Fruit fly (Drosophila melanogaster): Measurements from ENCODE around the gene Naprt.
A peak's percentile ranks its signal among the peaks of the same experiment; 100 is the strongest.

The Naprt gene

dm6 chr2L:4246376-4246775 lies 48.5 kb upstream of the Naprt start (continued):
- TF ChIP-seq CG17912 (GFP tag; optimal IDR thresholded peaks at IDR 0.05): no peak
- TF ChIP-seq CkIIα-i1 (GFP tag; IDR thresholded peaks at IDR 0.05): no peak
- TF ChIP-seq D19A (tag; optimal IDR thresholded peaks at IDR 0.05): no peak
- TF ChIP-seq yki (optimal IDR thresholded peaks at IDR 0.05): no peak
- no peak for TF ChIP-seq CG7271 (tag; optimal IDR thresholded peaks at IDR 0.05)
- no peak for TF ChIP-seq rib (GFP tag; IDR thresholded peaks at IDR 0.05)
- no peak for TF ChIP-seq Ravus (GFP tag; IDR thresholded peaks at IDR 0.05)
- TF ChIP-seq CG31388 (GFP tag; optimal IDR thresholded peaks at IDR 0.05): no peak
- peak; percentile 34 for TF ChIP-seq Hmr (GFP tag; optimal IDR thresholded peaks at IDR 0.05)
- TF ChIP-seq CG3065 (GFP tag; optimal IDR thresholded peaks at IDR 0.05): no peak
- no peak for TF ChIP-seq da (GFP tag; optimal IDR thresholded peaks at IDR 0.05)
- TF ChIP-seq H2.0 (GFP tag; IDR thresholded peaks at IDR 0.05): no peak
- no peak for TF ChIP-seq dpn (GFP tag; optimal IDR thresholded peaks at IDR 0.05)
- TF ChIP-seq Eip74EF (GFP tag; optimal IDR thresholded peaks at IDR 0.05): no peak
- no peak for TF ChIP-seq CG2712 (tag; optimal IDR thresholded peaks at IDR 0.05)
- no peak for TF ChIP-seq CG3407 (GFP tag; optimal IDR thresholded peaks at IDR 0.05)
- no peak for TF ChIP-seq CG30020 (tag; optimal IDR thresholded peaks at IDR 0.05)
- TF ChIP-seq CG15073 (GFP tag; optimal IDR thresholded peaks at IDR 0.05): no peak
- TF ChIP-seq Trl (optimal IDR thresholded peaks at IDR 0.05): no peak
- TF ChIP-seq Trl (GFP tag; optimal IDR thresholded peaks at IDR 0.05): no peak
- TF ChIP-seq CG2678 (tag; optimal IDR thresholded peaks at IDR 0.05): peak; percentile 29
- no peak for TF ChIP-seq Abd-B (GFP tag; optimal IDR thresholded peaks at IDR 0.05)
- TF ChIP-seq vfl (GFP tag; optimal IDR thresholded peaks at IDR 0.05): no peak
- TF ChIP-seq CG43689 (GFP tag; IDR thresholded peaks at IDR 0.05): no peak
- no peak for TF ChIP-seq CG16815 (GFP tag; optimal IDR thresholded peaks at IDR 0.05)
- no peak for TF ChIP-seq CG1024 (GFP tag; IDR thresholded peaks at IDR 0.05)
- TF ChIP-seq dysf (GFP tag; IDR thresholded peaks at IDR 0.05): 0 out of 3 replicates have a peak, but pooled peaks have one; percentile 35
- no peak for TF ChIP-seq CG10366 (GFP tag; IDR thresholded peaks at IDR 0.05)
- TF ChIP-seq grn (GFP tag; optimal IDR thresholded peaks at IDR 0.05): no peak
- no peak for TF ChIP-seq CG4820 (GFP tag; optimal IDR thresholded peaks at IDR 0.05)
- TF ChIP-seq CG3163 (GFP tag; optimal IDR thresholded peaks at IDR 0.05): no peak
- peak; percentile 21 for TF ChIP-seq CG15514 (GFP tag; optimal IDR thresholded peaks at IDR 0.05)
- TF ChIP-seq gcm (GFP tag; optimal IDR thresholded peaks at IDR 0.05): no peak
- no peak for TF ChIP-seq CG14667 (GFP tag; IDR thresholded peaks at IDR 0.05)
- no peak for TF ChIP-seq gfzf (GFP tag; optimal IDR thresholded peaks at IDR 0.05)
- TF ChIP-seq Pdp1 (GFP tag; optimal IDR thresholded peaks at IDR 0.05): peak in 1 of 2 experiments; percentile 52
- TF ChIP-seq tgo (GFP tag; IDR thresholded peaks at IDR 0.05): no peak
- TF ChIP-seq Gsc (GFP tag; IDR thresholded peaks at IDR 0.05): no peak
- 0 out of 2 replicates have a peak, but pooled peaks have one; percentile 21 for TF ChIP-seq slbo (GFP tag; IDR thresholded peaks at IDR 0.05)

dm6 chr2L:4241513-4241912 lies 43.6 kb upstream of the Naprt start:
- TF ChIP-seq Med (GFP tag) (peak; percentile 35), sens (GFP tag) (peak; percentile 66), Sox102F (GFP tag; optimal IDR thresholded peaks at IDR 0.05) (no peak), CG2120 (GFP tag; optimal IDR thresholded peaks at IDR 0.05) (no peak), Ets65A (GFP tag) (peak; percentile 72), Sox100B (GFP tag; optimal IDR thresholded peaks at IDR 0.05) (no peak), CG18764 (GFP tag; optimal IDR thresholded peaks at IDR 0.05) (no peak), CG13296 (GFP tag; optimal IDR thresholded peaks at IDR 0.05) (no peak), gem (tag; optimal IDR thresholded peaks at IDR 0.05) (peak; percentile 12), twi (tag; optimal IDR thresholded peaks at IDR 0.05) (no peak), MBD-R2 (GFP tag; IDR thresholded peaks at IDR 0.05) (no peak), slou (GFP tag; optimal IDR thresholded peaks at IDR 0.05) (no peak), vfl (GFP tag; optimal IDR thresholded peaks at IDR 0.05) (no peak), gcm (GFP tag; optimal IDR thresholded peaks at IDR 0.05) (no peak), lola (GFP tag; optimal IDR thresholded peaks at IDR 0.05) (no peak), tx (GFP tag; optimal IDR thresholded peaks at IDR 0.05) (no peak), CG9609 (GFP tag; optimal IDR thresholded peaks at IDR 0.05) (no peak), da (GFP tag; optimal IDR thresholded peaks at IDR 0.05) (no peak), CG13894 (tag; optimal IDR thresholded peaks at IDR 0.05) (no peak)
